Worm (Caenorhabditis elegans) whole organism, L2 larva: ENCODE measurements around the gene ver-1.

Source experiments
- R02D3.7 ChIP-seq: fragments of 150-350 bp; optimal IDR thresholded peaks from 2 replicates; lab custom pipeline; 2014; ENCODE audit warnings: missing biosample characterization, missing genetic modification characterization
- alr-1 ChIP-seq: fragments of 150-350 bp; optimal IDR thresholded peaks from 2 replicates; lab custom pipeline; 2014; ENCODE audit warnings: missing biosample characterization, missing genetic modification characterization
- blmp-1 ChIP-seq: sonication (generic microtip); optimal IDR thresholded peaks from 2 replicates; lab custom pipeline; 2017; ENCODE audit warnings: missing genetic modification characterization, mild to moderate bottlenecking, missing compliant biosample characterization, antibody characterized with exemption, moderate library complexity; ENCODE audit not compliant: insufficient read depth
- dmd-4 ChIP-seq: sonication (generic microtip); optimal IDR thresholded peaks from 2 replicates; lab custom pipeline; 2017; ENCODE audit warnings: missing biosample characterization, missing genetic modification characterization
- elt-3 ChIP-seq: sonication (generic microtip); optimal IDR thresholded peaks from 2 replicates; lab custom pipeline; 2017; ENCODE audit warnings: missing biosample characterization, missing genetic modification characterization
- gmeb-1 ChIP-seq: fragments of 150-350 bp; optimal IDR thresholded peaks from 2 replicates; lab custom pipeline; 2014; ENCODE audit warnings: missing biosample characterization, missing genetic modification characterization
- mdl-1 ChIP-seq, 2 experiments: fragments of 150-350 bp in 1 of 2; sonication (generic microtip) in 1 of 2; optimal IDR thresholded peaks; 2 replicates each; lab custom pipeline; 2017; ENCODE audit warnings: missing biosample characterization in 2 of 2, missing genetic modification characterization in 2 of 2
- nhr-11 ChIP-seq: fragments of 150-350 bp; optimal IDR thresholded peaks from 2 replicates; lab custom pipeline; 2014; ENCODE audit warnings: missing biosample characterization, missing genetic modification characterization
- nhr-237 ChIP-seq: fragments of 150-350 bp; optimal IDR thresholded peaks from 2 replicates; lab custom pipeline; 2014; ENCODE audit warnings: missing biosample characterization, missing genetic modification characterization
- nhr-77 ChIP-seq: fragments of 150-350 bp; optimal IDR thresholded peaks from 2 replicates; lab custom pipeline; 2014; ENCODE audit warnings: missing biosample characterization, missing genetic modification characterization
- peb-1 ChIP-seq: fragments of 150-350 bp; optimal IDR thresholded peaks from 2 replicates; lab custom pipeline; 2014; ENCODE audit warnings: missing biosample characterization, missing genetic modification characterization
- snpc-4 ChIP-seq: fragments of 150-350 bp; optimal IDR thresholded peaks from 2 replicates; lab custom pipeline; 2014; ENCODE audit warnings: missing biosample characterization, missing genetic modification characterization
- unc-39 ChIP-seq: fragments of 150-350 bp; optimal IDR thresholded peaks from 2 replicates; lab custom pipeline; 2014; ENCODE audit warnings: missing biosample characterization, missing genetic modification characterization
- unc-62 ChIP-seq: fragments of 150-350 bp; optimal IDR thresholded peaks from 2 replicates; lab custom pipeline; 2014; ENCODE audit warnings: missing biosample characterization, missing genetic modification reagents, missing genetic modification characterization

DNA sequence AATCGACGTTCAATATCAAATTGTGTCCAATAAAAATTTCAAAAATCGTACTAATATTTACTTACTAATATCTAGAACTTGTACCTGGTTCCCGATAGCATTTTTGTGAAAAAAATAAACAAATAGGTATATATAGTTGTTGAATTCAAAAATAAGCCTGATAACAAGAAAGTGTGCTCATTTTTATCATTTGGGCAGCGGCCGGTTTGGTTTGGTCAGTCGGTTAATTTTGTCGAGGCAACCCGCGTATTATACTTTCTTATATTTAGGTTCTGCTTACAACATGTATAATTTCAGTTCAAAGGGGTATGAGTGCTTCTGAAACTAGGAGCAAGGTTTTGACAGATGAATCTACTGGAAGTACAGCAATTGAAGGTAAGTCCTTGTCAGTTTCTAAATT lies 26.0 kb upstream of the ver-1 start, which contains the start of the genes nhr-280 and C29F9.2:
- no peak for TF ChIP-seq mdl-1 (tag; optimal IDR thresholded peaks at IDR 0.05; lab: Kevin White, UChicago)
- no peak for TF ChIP-seq gmeb-1
- no peak for TF ChIP-seq R02D3.7
- TF ChIP-seq dmd-4 (tag; lab: Kevin White, UChicago) = no peak
- no peak for TF ChIP-seq unc-39
- TF ChIP-seq peb-1 (tag; lab: Kevin White, UChicago) = no peak
- no peak for TF ChIP-seq snpc-4
- no peak for TF ChIP-seq unc-62 (GFP tag; lab: Kevin White, UChicago)
- no peak for TF ChIP-seq elt-3 (tag; lab: Kevin White, UChicago)
- TF ChIP-seq blmp-1 (tag; lab: Kevin White, UChicago) = no peak
- TF ChIP-seq nhr-77 (tag; lab: Kevin White, UChicago) = no peak
- TF ChIP-seq nhr-11 = no peak
- TF ChIP-seq alr-1 = no peak
- no peak for TF ChIP-seq nhr-237 (tag; lab: Kevin White, UChicago)
